Worm (Caenorhabditis elegans): ENCODE results near the gene T18D3.5.

T18D3.5 gene

DNA sequence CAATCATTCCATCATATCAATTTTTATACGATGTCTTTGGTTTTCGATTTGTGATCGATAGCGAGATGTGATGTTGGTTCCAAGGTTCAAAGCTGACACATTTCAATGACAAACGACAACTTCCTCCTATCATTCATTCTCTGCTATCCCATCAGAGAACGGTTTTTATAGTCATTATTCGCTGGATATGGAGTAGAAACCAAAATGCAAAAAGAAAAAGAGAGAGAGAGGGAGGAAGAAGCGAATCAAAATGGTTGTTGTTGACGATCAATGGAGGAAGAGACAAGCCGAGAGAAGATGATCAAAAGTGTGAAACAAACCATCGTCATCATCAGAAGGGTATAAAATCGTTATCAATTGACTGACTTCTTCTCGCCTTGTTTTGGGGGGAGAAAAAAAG is 38.2 kb upstream of the T18D3.5 start, which contains the start of gene T24D3.2 (continued):
- no peak for TF ChIP-seq unc-62 (GFP tag; optimal IDR thresholded peaks at IDR 0.05)
- no peak for TF ChIP-seq skn-1 (tag; optimal IDR thresholded peaks at IDR 0.05)
- TF ChIP-seq lin-13 (GFP tag; optimal IDR thresholded peaks at IDR 0.05) = no peak
- TF ChIP-seq ces-1 (GFP tag; optimal IDR thresholded peaks at IDR 0.05) = no peak
- TF ChIP-seq sptf-1 (tag; optimal IDR thresholded peaks at IDR 0.05) = no peak
- TF ChIP-seq lir-3 (tag; optimal IDR thresholded peaks at IDR 0.05; ENCODE audit: poor library complexity) = no peak
- TF ChIP-seq lin-14 (GFP tag; optimal IDR thresholded peaks at IDR 0.05) = peak; percentile 62
- TF ChIP-seq unc-86 (tag; optimal IDR thresholded peaks at IDR 0.05) = no peak
- no peak for TF ChIP-seq dpl-1 (GFP tag; optimal IDR thresholded peaks at IDR 0.05)
- no peak for TF ChIP-seq ceh-63 (GFP tag; optimal IDR thresholded peaks at IDR 0.05)
- TF ChIP-seq snu-23 (GFP tag; optimal IDR thresholded peaks at IDR 0.05) = peak; percentile 33
- TF ChIP-seq nhr-47 (tag; optimal IDR thresholded peaks at IDR 0.05) = peak; percentile 18
- TF ChIP-seq nhr-19 (GFP tag; conservative IDR thresholded peaks at IDR 0.05) = peak; percentile 34
- TF ChIP-seq fkh-8 (tag; optimal IDR thresholded peaks at IDR 0.05) = no peak
- no peak for TF ChIP-seq pag-3 (tag; optimal IDR thresholded peaks at IDR 0.05; ENCODE audit: borderline replicate concordance, insufficient read depth)
- TF ChIP-seq efl-1 (optimal IDR thresholded peaks at IDR 0.05) = no peak
- no peak for TF ChIP-seq efl-1 (GFP tag; optimal IDR thresholded peaks at IDR 0.05 in 1 of 2)
- TF ChIP-seq nhr-76 (tag; optimal IDR thresholded peaks at IDR 0.05) = no peak
- TF ChIP-seq zip-4 (GFP tag; optimal IDR thresholded peaks at IDR 0.05) = no peak
- TF ChIP-seq C34B4.2 (tag; optimal IDR thresholded peaks at IDR 0.05) = no peak
- TF ChIP-seq ceh-82 (tag; optimal IDR thresholded peaks at IDR 0.05) = no peak
- TF ChIP-seq grh-1 (GFP tag; IDR thresholded peaks at IDR 0.05) = no peak
- TF ChIP-seq egl-27 (tag; optimal IDR thresholded peaks at IDR 0.05) = no peak
- no peak for TF ChIP-seq lin-15B (tag; optimal IDR thresholded peaks at IDR 0.05)
- TF ChIP-seq elt-3 (tag; optimal IDR thresholded peaks at IDR 0.05) = peak in 5 of 6 experiments; percentile 41 to 78 (median 66)
- no peak for TF ChIP-seq rnt-1 (tag; optimal IDR thresholded peaks at IDR 0.05)
- TF ChIP-seq ztf-11 (tag; optimal IDR thresholded peaks at IDR 0.05) = no peak
- TF ChIP-seq ztf-4 (tag; optimal IDR thresholded peaks at IDR 0.05) = no peak
- TF ChIP-seq fkh-4 (tag; optimal IDR thresholded peaks at IDR 0.05; ENCODE audit: borderline replicate concordance) = no peak
- peak; percentile 68 for TF ChIP-seq nhr-20 (tag; optimal IDR thresholded peaks at IDR 0.05)
- no peak for TF ChIP-seq irx-1 (tag; optimal IDR thresholded peaks at IDR 0.05)
- TF ChIP-seq sox-4 (tag; optimal IDR thresholded peaks at IDR 0.05) = no peak
- no peak for TF ChIP-seq nhr-77 (tag; optimal IDR thresholded peaks at IDR 0.05)
- no peak for TF ChIP-seq ama-1 (optimal IDR thresholded peaks at IDR 0.05)
- TF ChIP-seq nhr-12 (tag; optimal IDR thresholded peaks at IDR 0.05) = no peak
- TF ChIP-seq ets-5 (GFP tag; IDR thresholded peaks at IDR 0.05) = no peak
- no peak for TF ChIP-seq fos-1 (tag; optimal IDR thresholded peaks at IDR 0.05)
- no peak for TF ChIP-seq nhr-237 (tag; optimal IDR thresholded peaks at IDR 0.05)
- no peak for TF ChIP-seq zag-1 (tag; optimal IDR thresholded peaks at IDR 0.05)
- TF ChIP-seq elt-2 (tag; optimal IDR thresholded peaks at IDR 0.05) = no peak
- no peak for TF ChIP-seq jun-1 (tag; optimal IDR thresholded peaks at IDR 0.05)
- no peak for TF ChIP-seq nhr-11 (tag; optimal IDR thresholded peaks at IDR 0.05)
- no peak for TF ChIP-seq mep-1 (tag; optimal IDR thresholded peaks at IDR 0.05)
- TF ChIP-seq nhr-85 (tag) = peak; percentile 87
- no peak for TF ChIP-seq mef-2 (tag; optimal IDR thresholded peaks at IDR 0.05)

DNA sequence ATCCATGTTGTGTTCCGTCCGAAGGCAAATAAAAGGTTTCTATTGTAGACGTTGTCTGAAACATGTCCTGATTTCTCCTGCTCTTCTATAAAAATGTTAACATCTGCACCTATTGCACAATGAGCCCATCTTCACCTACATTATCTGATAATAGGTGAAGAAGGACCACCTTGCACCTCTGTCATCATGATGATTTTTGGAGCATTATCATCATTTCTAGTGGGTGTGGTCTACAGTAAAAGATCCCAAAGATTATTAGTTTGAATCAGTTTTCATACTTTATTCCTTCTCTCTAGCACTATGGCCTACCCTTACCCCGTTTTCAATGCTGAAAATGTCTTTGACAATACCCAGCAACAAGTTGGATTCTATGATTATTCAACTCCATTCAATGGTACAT is 33.3 kb upstream of the T18D3.5 start, which contains the start of gene med-1:
med-1 (plus strand) TSS at position 301 of the 400 bp plus-strand sequence.
- TF ChIP-seq efl-1 (optimal IDR thresholded peaks at IDR 0.05) (no peak), efl-1 (GFP tag; optimal IDR thresholded peaks at IDR 0.05 in 1 of 2) (peak in 1 of 2 experiments; percentile 40), nhr-20 (tag; optimal IDR thresholded peaks at IDR 0.05) (no peak)
